Fruit fly (Drosophila melanogaster): ENCODE measurements around the gene RpS27A.

DNA sequence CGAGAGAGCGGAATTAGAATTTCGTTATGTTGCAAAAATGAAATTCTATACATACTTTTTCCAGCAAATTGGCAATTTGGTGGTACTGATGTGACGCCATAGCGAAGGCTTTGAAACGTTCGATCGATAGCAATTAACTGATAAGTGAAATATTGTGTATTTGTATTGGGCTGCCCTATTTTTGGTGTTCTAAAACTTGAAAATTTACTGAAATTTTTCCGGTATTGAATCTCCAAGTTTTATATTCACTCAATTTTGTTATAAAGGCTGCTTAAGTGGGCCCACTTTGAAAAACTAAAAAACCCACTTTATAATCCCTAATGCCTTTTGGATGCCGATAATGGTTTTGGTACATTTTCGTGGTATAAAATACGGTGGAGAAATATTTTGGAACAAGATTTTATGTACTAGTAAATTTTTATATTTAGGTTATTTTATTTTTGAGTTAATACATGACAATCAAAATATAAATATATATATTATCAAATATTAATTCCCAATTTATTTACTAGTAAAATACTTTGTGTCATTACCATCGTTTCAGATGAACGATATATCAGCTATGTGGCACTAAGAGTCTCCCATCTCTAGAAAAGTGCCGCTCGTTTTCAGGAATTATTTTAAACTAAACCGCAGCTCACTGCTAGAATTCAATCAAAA, 45.6 kb upstream of the RpS27A start, which contains the start of the genes Cand1 and pim:
- TF ChIP-seq ttk (GFP tag; IDR thresholded peaks at IDR 0.05) = no peak
- TF ChIP-seq pros (GFP tag; optimal IDR thresholded peaks at IDR 0.05) = no peak
- TF ChIP-seq CG11560 (tag; IDR thresholded peaks at IDR 0.05) = no peak
- TF ChIP-seq az2 (GFP tag; optimal IDR thresholded peaks at IDR 0.05) = no peak
- no peak for TF ChIP-seq CG13775 (GFP tag; optimal IDR thresholded peaks at IDR 0.05)
- no peak for TF ChIP-seq hth (optimal IDR thresholded peaks at IDR 0.05)
- no peak for TF ChIP-seq cas (GFP tag; IDR thresholded peaks at IDR 0.05)
- TF ChIP-seq ham (GFP tag; IDR thresholded peaks at IDR 0.05) = no peak
- TF ChIP-seq B-H1 (GFP tag; IDR thresholded peaks at IDR 0.05) = no peak
- TF ChIP-seq CG14050 (GFP tag; IDR thresholded peaks at IDR 0.05) = no peak
